Fruit fly (Drosophila melanogaster) whole organism, embryonic: ENCODE results near the gene CG9970.

Experiments
- Asciz ChIP-seq: fragments of 200-800 bp; sonication (Bioruptor generic); optimal IDR thresholded peaks from 2 replicates; lab custom pipeline; 2017; ENCODE audit warnings: missing biosample characterization, mild to moderate bottlenecking, missing genetic modification characterization, missing genetic modification reagents
- CG10959 ChIP-seq: fragments of 200-800 bp; sonication (Bioruptor generic); IDR thresholded peaks from 2 replicates; pipeline ENCODE4 v1.3.6; 2022; ENCODE audit warnings: missing biosample characterization, missing genetic modification characterization
- CG12769 ChIP-seq: fragments of 200-800 bp; sonication (Bioruptor generic); optimal IDR thresholded peaks from 2 replicates; lab custom pipeline; 2019; ENCODE audit warnings: missing biosample characterization, mild to moderate bottlenecking, missing genetic modification characterization, moderate library complexity
- CG14014 ChIP-seq: fragments of 200-800 bp; sonication (Bioruptor generic); IDR thresholded peaks from 2 replicates; pipeline ENCODE4 v1.3.6; 2022; ENCODE audit warnings: missing biosample characterization, missing genetic modification characterization
- CG15479 ChIP-seq: fragments of 200-800 bp; sonication (Bioruptor generic); optimal IDR thresholded peaks from 3 replicates; lab custom pipeline; 2019; ENCODE audit warnings: missing biosample characterization, mild to moderate bottlenecking, missing genetic modification characterization, moderate library complexity
- CG16779 ChIP-seq: fragments of 200-800 bp; sonication (Bioruptor generic); IDR thresholded peaks from 2 replicates; pipeline ENCODE4 v1.3.6; 2022; ENCODE audit warnings: missing biosample characterization, missing genetic modification characterization
- CG17802 ChIP-seq: fragments of 200-800 bp; sonication (Bioruptor generic); optimal IDR thresholded peaks from 2 replicates; lab custom pipeline; 2018; ENCODE audit warnings: missing biosample characterization, mild to moderate bottlenecking, missing genetic modification characterization, moderate library complexity
- CG1832 ChIP-seq: fragments of 200-800 bp; sonication (Bioruptor generic); optimal IDR thresholded peaks from 2 replicates; lab custom pipeline; 2017; ENCODE audit warnings: missing biosample characterization, mild to moderate bottlenecking, missing genetic modification characterization, inconsistent platforms
- CG4360 ChIP-seq: fragments of 200-800 bp; sonication (Bioruptor generic); IDR thresholded peaks from 2 replicates; pipeline ENCODE4 v1.3.6; 2022; ENCODE audit warnings: missing biosample characterization, missing genetic modification characterization
- CG4707 ChIP-seq: fragments of 200-800 bp; sonication (Bioruptor generic); optimal IDR thresholded peaks from 2 replicates; lab custom pipeline; 2018; ENCODE audit warnings: missing biosample characterization, mild to moderate bottlenecking, missing genetic modification characterization, moderate library complexity
- CG5180 ChIP-seq: fragments of 200-800 bp; sonication (Bioruptor generic); optimal IDR thresholded peaks from 3 replicates; lab custom pipeline; 2017; ENCODE audit warnings: missing biosample characterization, missing genetic modification characterization, mild to moderate bottlenecking, moderate library complexity, missing genetic modification reagents
- CG6689 ChIP-seq: fragments of 200-800 bp; sonication (Bioruptor generic); IDR thresholded peaks from 2 replicates; pipeline ENCODE4 v1.3.6; 2022; ENCODE audit warnings: missing biosample characterization, missing genetic modification characterization
- CG6791 ChIP-seq: fragments of 200-800 bp; sonication (Bioruptor generic); IDR thresholded peaks from 3 replicates; pipeline ENCODE4 v1.3.6; 2022; ENCODE audit warnings: missing biosample characterization, missing genetic modification characterization; ENCODE audit not compliant: partially characterized antibody
- CG8765 ChIP-seq: fragments of 200-800 bp; sonication (Bioruptor generic); IDR thresholded peaks from 2 replicates; pipeline ENCODE4 v1.3.6; 2022; ENCODE audit warnings: missing biosample characterization, missing genetic modification characterization
- CG8924 ChIP-seq: fragments of 200-800 bp; optimal IDR thresholded peaks from 3 replicates; lab custom pipeline; 2019; ENCODE audit warnings: missing biosample characterization, mild to moderate bottlenecking, missing genetic modification characterization, moderate library complexity
- CG9817 ChIP-seq: fragments of 200-800 bp; sonication (Bioruptor generic); optimal IDR thresholded peaks from 2 replicates; lab custom pipeline; 2018; ENCODE audit warnings: missing biosample characterization, mild to moderate bottlenecking, missing genetic modification characterization, moderate library complexity
- CTCF ChIP-seq: fragments of 200-800 bp; sonication (Bioruptor generic); optimal IDR thresholded peaks from 2 replicates; lab custom pipeline; 2017; ENCODE audit warnings: missing biosample characterization, mild to moderate bottlenecking, missing genetic modification characterization, moderate library complexity
- CrebB ChIP-seq: fragments of 200-800 bp; sonication (Bioruptor generic); optimal IDR thresholded peaks from 3 replicates; lab custom pipeline; 2018; ENCODE audit warnings: missing biosample characterization, mild to moderate bottlenecking, missing genetic modification characterization
- D ChIP-seq, 2 experiments: fragments of 200-800 bp in 1 of 2; fragments of >200 bp in 1 of 2; sonication (Bioruptor generic) in 1 of 2; optimal IDR thresholded peaks; 2 replicates in 1 of 2; 3 replicates in 1 of 2; lab custom pipeline; 2017; ENCODE audit warnings: mild to moderate bottlenecking in 1 of 2, missing biosample characterization in 1 of 2, missing genetic modification characterization in 1 of 2, missing genetic modification reagents in 1 of 2
- Dbx ChIP-seq: fragments of 200-800 bp; sonication (Bioruptor generic); IDR thresholded peaks from 3 replicates; pipeline ENCODE4 v1.3.6; 2022; ENCODE audit warnings: missing biosample characterization, missing genetic modification characterization
- Elba2 ChIP-seq: fragments of 200-800 bp; sonication (Bioruptor generic); optimal IDR thresholded peaks from 3 replicates; lab custom pipeline; 2016; ENCODE audit warnings: missing biosample characterization, missing genetic modification characterization
- Ets97D ChIP-seq: fragments of 200-800 bp; sonication (Bioruptor generic); optimal IDR thresholded peaks from 3 replicates; lab custom pipeline; 2016; ENCODE audit warnings: missing biosample characterization, missing genetic modification characterization
- HmgD ChIP-seq: fragments of 200-800 bp; sonication (Bioruptor generic); optimal IDR thresholded peaks from 3 replicates; lab custom pipeline; 2016; ENCODE audit warnings: missing biosample characterization, missing genetic modification characterization
- HmgZ ChIP-seq: fragments of 200-800 bp; sonication (Bioruptor generic); optimal IDR thresholded peaks from 2 replicates; lab custom pipeline; 2018; ENCODE audit warnings: missing biosample characterization, mild to moderate bottlenecking, missing genetic modification characterization
- Hr39 ChIP-seq: fragments of >200 bp; optimal IDR thresholded peaks from 2 replicates; lab custom pipeline; 2017
- Kr ChIP-seq: fragments of 200-800 bp; sonication (Bioruptor generic); optimal IDR thresholded peaks from 2 replicates; lab custom pipeline; 2017; ENCODE audit warnings: missing biosample characterization, mild to moderate bottlenecking, missing genetic modification characterization
- Optix ChIP-seq: fragments of 200-800 bp; sonication (Bioruptor generic); IDR thresholded peaks from 3 replicates; pipeline ENCODE4 v1.3.6; 2022; ENCODE audit warnings: missing biosample characterization, missing genetic modification characterization
- Rx ChIP-seq: fragments of 200-800 bp; sonication (Bioruptor generic); IDR thresholded peaks from 2 replicates; pipeline ENCODE4 v1.3.6; 2022; ENCODE audit warnings: missing biosample characterization, missing genetic modification characterization
- Sry-β ChIP-seq: fragments of 200-800 bp; sonication (Bioruptor generic); optimal IDR thresholded peaks from 2 replicates; lab custom pipeline; 2018; ENCODE audit warnings: missing biosample characterization, mild to moderate bottlenecking, missing genetic modification characterization, moderate library complexity
- ac ChIP-seq: fragments of 200-800 bp; sonication (Bioruptor generic); optimal IDR thresholded peaks from 3 replicates; lab custom pipeline; 2017; ENCODE audit warnings: missing biosample characterization, mild to moderate bottlenecking, missing genetic modification characterization
- da ChIP-seq: fragments of 200-800 bp; sonication (Bioruptor generic); optimal IDR thresholded peaks from 2 replicates; lab custom pipeline; 2016; ENCODE audit warnings: missing biosample characterization, missing genetic modification characterization
- disco-r ChIP-seq: fragments of 200-800 bp; sonication (Bioruptor generic); optimal IDR thresholded peaks from 2 replicates; lab custom pipeline; 2016; ENCODE audit warnings: missing biosample characterization, missing genetic modification characterization
- dmrt99B ChIP-seq: fragments of 200-800 bp; sonication (Bioruptor generic); optimal IDR thresholded peaks from 2 replicates; lab custom pipeline; 2018; ENCODE audit warnings: missing biosample characterization, mild to moderate bottlenecking, missing genetic modification characterization, moderate library complexity
- eve ChIP-seq, 2 experiments: fragments of >200 bp; optimal IDR thresholded peaks; 2 replicates each; lab custom pipeline; 2017; ENCODE audit warnings: missing biosample characterization in 2 of 2, missing genetic modification characterization in 2 of 2
- insv ChIP-seq, 2 experiments: fragments of 200-800 bp; sonication (Bioruptor generic); optimal IDR thresholded peaks; 3 replicates each; lab custom pipeline; 2016 to 2018; ENCODE audit warnings: missing biosample characterization in 2 of 2, missing genetic modification characterization in 2 of 2
- nerfin-1 ChIP-seq: fragments of 200-800 bp; sonication (Bioruptor generic); optimal IDR thresholded peaks from 3 replicates; lab custom pipeline; 2019; ENCODE audit warnings: missing biosample characterization, mild to moderate bottlenecking, missing genetic modification characterization, moderate library complexity
- odd ChIP-seq: fragments of 200-800 bp; sonication (Bioruptor generic); optimal IDR thresholded peaks from 2 replicates; lab custom pipeline; 2017; ENCODE audit warnings: missing biosample characterization, mild to moderate bottlenecking, missing genetic modification characterization
- prd ChIP-seq, 3 experiments: fragments of >200 bp in 2 of 3; fragments of 200-800 bp in 1 of 3; sonication (Bioruptor generic) in 1 of 3; optimal IDR thresholded peaks in 2 of 3; IDR thresholded peaks in 1 of 3; 2 replicates in 2 of 3; 3 replicates in 1 of 3; pipeline versions ENCODE4 v1.3.6 to Lab custom; 2017 to 2022; ENCODE audit warnings: missing biosample characterization in 1 of 3, missing genetic modification characterization in 1 of 3
- pros ChIP-seq: fragments of 200-800 bp; sonication (Bioruptor generic); optimal IDR thresholded peaks from 3 replicates; lab custom pipeline; 2019; ENCODE audit warnings: missing biosample characterization, mild to moderate bottlenecking, missing genetic modification characterization, moderate library complexity
- sna ChIP-seq: fragments of 200-800 bp; sonication (Bioruptor generic); IDR thresholded peaks from 2 replicates; pipeline ENCODE4 v1.3.6; 2022; ENCODE audit warnings: missing biosample characterization, missing genetic modification characterization; ENCODE audit not compliant: partially characterized antibody
- sqz ChIP-seq: fragments of 200-800 bp; sonication (Bioruptor generic); optimal IDR thresholded peaks from 3 replicates; lab custom pipeline; 2018; ENCODE audit warnings: missing biosample characterization, mild to moderate bottlenecking, missing genetic modification characterization
- ssp ChIP-seq: fragments of 200-800 bp; sonication (Bioruptor generic); IDR thresholded peaks from 2 replicates; pipeline ENCODE4 v1.3.6; 2022; ENCODE audit warnings: missing biosample characterization, missing genetic modification characterization
- tll ChIP-seq, 2 experiments: fragments of 200-800 bp in 1 of 2; fragments of >200 bp in 1 of 2; sonication (Bioruptor generic) in 1 of 2; optimal IDR thresholded peaks; 2 replicates each; lab custom pipeline; 2017 to 2019; ENCODE audit warnings: missing biosample characterization in 2 of 2, missing genetic modification characterization in 2 of 2, mild to moderate bottlenecking in 1 of 2, moderate library complexity in 1 of 2
- twi ChIP-seq: fragments of 200-800 bp; optimal IDR thresholded peaks from 2 replicates; lab custom pipeline; 2019; ENCODE audit warnings: missing biosample characterization, mild to moderate bottlenecking, missing genetic modification characterization, moderate library complexity
- vvl ChIP-seq: fragments of 200-800 bp; sonication (Bioruptor generic); IDR thresholded peaks from 2 replicates; pipeline ENCODE4 v1.3.6; 2022; ENCODE audit warnings: missing biosample characterization, missing genetic modification characterization
- zen ChIP-seq: fragments of 200-800 bp; sonication (Bioruptor generic); optimal IDR thresholded peaks from 3 replicates; lab custom pipeline; 2018; ENCODE audit warnings: missing biosample characterization, mild to moderate bottlenecking, missing genetic modification characterization, moderate library complexity

CG9970 gene

DNA sequence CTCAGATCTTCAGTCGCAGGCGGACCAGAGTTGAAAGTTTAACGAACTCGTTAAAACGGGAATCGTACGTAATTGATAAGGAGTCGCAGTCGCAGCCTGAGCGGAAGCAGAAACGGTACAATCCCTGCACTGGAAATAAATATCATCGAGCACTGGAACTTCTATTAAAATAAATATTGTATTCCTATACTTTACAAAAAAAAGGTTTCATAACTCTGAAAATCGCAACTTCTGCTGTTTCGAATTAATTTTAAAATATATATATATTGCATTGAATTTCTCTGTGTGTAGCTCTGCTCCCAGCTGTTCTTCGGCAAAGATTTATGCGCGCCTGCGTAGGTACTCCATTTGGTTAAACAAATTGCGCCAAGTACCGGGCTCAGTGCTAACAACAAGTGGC, 32.0 kb downstream of the CG9970 start (continued):
- TF ChIP-seq CG14014 (GFP tag; lab: Robert Waterston, UW) (0 out of 2 replicates have a peak, but pooled peaks have one; percentile 33), CG6689 (GFP tag; lab: Robert Waterston, UW) (peak; percentile 47; the same call in 1 of the 2 replicates), eve (GFP tag; optimal IDR thresholded peaks at IDR 0.05; lab: Kevin White, UChicago) (no peak)

- peak in 1 of 2 experiments; percentile 56 for TF ChIP-seq tll (GFP tag; optimal IDR thresholded peaks at IDR 0.05; lab: Kevin White, UChicago)
- TF ChIP-seq CrebB (tag; lab: Kevin White, UChicago) = no peak
- no peak for TF ChIP-seq dmrt99B
- TF ChIP-seq disco-r (GFP tag; lab: Kevin White, UChicago) = no peak
- peak; percentile 85 for TF ChIP-seq zen
- TF ChIP-seq CG17802 (tag; lab: Kevin White, UChicago) = peak; percentile 93
- TF ChIP-seq ssp = no peak
- no peak for TF ChIP-seq sqz (GFP tag; lab: Kevin White, UChicago)
- peak; percentile 98 for TF ChIP-seq CG4707 (GFP tag; lab: Kevin White, UChicago)
- no peak for TF ChIP-seq Hr39 (lab: Kevin White, UChicago)
- TF ChIP-seq Optix (GFP tag; lab: Robert Waterston, UW) = no peak
- no peak for TF ChIP-seq odd (GFP tag; lab: Kevin White, UChicago)
- no peak for TF ChIP-seq Sry-β (GFP tag; lab: Kevin White, UChicago)
- TF ChIP-seq CG15479 (GFP tag; lab: Kevin White, UChicago) = peak; percentile 90
- TF ChIP-seq CG9817 (tag; lab: Kevin White, UChicago) = no peak
- TF ChIP-seq sna (GFP tag; lab: Robert Waterston, UW) = no peak
- TF ChIP-seq prd (optimal IDR thresholded peaks at IDR 0.05; lab: Kevin White, UChicago) = no peak
- TF ChIP-seq prd (GFP tag; IDR thresholded peaks at IDR 0.05; lab: Robert Waterston, UW) = peak; percentile 41; the same call in 2 of the 3 replicates
- TF ChIP-seq twi = peak; percentile 13
- peak; percentile 26; the same call in 1 of the 2 replicates for TF ChIP-seq CG10959 (GFP tag; lab: Robert Waterston, UW)
- TF ChIP-seq Asciz (GFP tag; lab: Kevin White, UChicago) = no peak
- peak; percentile 58 for TF ChIP-seq Elba2 (GFP tag; lab: Kevin White, UChicago)
- peak; percentile 57 for TF ChIP-seq pros
- peak in 1 of 2 experiments; percentile 25 for TF ChIP-seq insv (GFP tag; optimal IDR thresholded peaks at IDR 0.05; lab: Kevin White, UChicago)
- no peak for TF ChIP-seq HmgZ (tag; lab: Kevin White, UChicago)
- TF ChIP-seq, all 482 proteins: peak for 11
Observed at dm6 chr3L:2882328-2882727, 34.1 kb downstream of the CG9970 start.

- TF ChIP-seq Ets97D = no peak
- no peak for TF ChIP-seq CG16779 (GFP tag; lab: Robert Waterston, UW)
- peak; percentile 78 for TF ChIP-seq D (optimal IDR thresholded peaks at IDR 0.05; lab: Kevin White, UChicago)
- TF ChIP-seq D (GFP tag; optimal IDR thresholded peaks at IDR 0.05; lab: Kevin White, UChicago) = no peak
- peak; percentile 86 for TF ChIP-seq CG1832 (GFP tag; lab: Kevin White, UChicago)
- TF ChIP-seq HmgD (GFP tag; lab: Kevin White, UChicago) = peak; percentile 31
- no peak for TF ChIP-seq Rx (GFP tag; lab: Robert Waterston, UW)
- TF ChIP-seq CG4360 (GFP tag; lab: Robert Waterston, UW) = peak; percentile 100
- peak in 1 of 2 experiments; percentile 77 for TF ChIP-seq tll (GFP tag; optimal IDR thresholded peaks at IDR 0.05; lab: Kevin White, UChicago)
- no peak for TF ChIP-seq prd (optimal IDR thresholded peaks at IDR 0.05; lab: Kevin White, UChicago)
- peak; percentile 12; the same call in 1 of the 3 replicates for TF ChIP-seq prd (GFP tag; IDR thresholded peaks at IDR 0.05; lab: Robert Waterston, UW)
- TF ChIP-seq Dbx (GFP tag; lab: Robert Waterston, UW) = no peak
- peak; percentile 28; the same call in 1 of the 3 replicates for TF ChIP-seq CG6791 (GFP tag; lab: Robert Waterston, UW)
- TF ChIP-seq Kr (GFP tag; lab: Kevin White, UChicago) = peak; percentile 39
- peak; percentile 63 for TF ChIP-seq da (GFP tag; lab: Kevin White, UChicago)
- peak; percentile 79 for TF ChIP-seq CG5180
- TF ChIP-seq CG12769 (tag; lab: Kevin White, UChicago) = no peak
- peak; percentile 92 for TF ChIP-seq ac
- TF ChIP-seq CG8765 (GFP tag; lab: Robert Waterston, UW) = 0 out of 2 replicates have a peak, but pooled peaks have one; percentile 32
- peak; percentile 65 for TF ChIP-seq CG8924 (tag; lab: Kevin White, UChicago)
- TF ChIP-seq pros = peak; percentile 41
- TF ChIP-seq vvl (GFP tag; lab: Robert Waterston, UW) = 0 out of 2 replicates have a peak, but pooled peaks have one; percentile 17
- peak; percentile 85 for TF ChIP-seq nerfin-1
- TF ChIP-seq CTCF (GFP tag; lab: Kevin White, UChicago) = no peak
Observed at dm6 chr3L:2881582-2881981, 34.9 kb downstream of the CG9970 start.
